Fruit fly (Drosophila melanogaster): ENCODE measurements around the gene Or67c.

dm6 chr3L:10258738-10259137, 14.2 kb upstream of the Or67c start:
- TF ChIP-seq CG11617 (GFP tag; optimal IDR thresholded peaks at IDR 0.05) (no peak), CG33017 (tag; optimal IDR thresholded peaks at IDR 0.05) (no peak), ovo (GFP tag; optimal IDR thresholded peaks at IDR 0.05) (no peak), toe (GFP tag; optimal IDR thresholded peaks at IDR 0.05) (no peak), CG5204 (GFP tag; optimal IDR thresholded peaks at IDR 0.05) (no peak), CG1620 (GFP tag; optimal IDR thresholded peaks at IDR 0.05) (no peak), CG12768 (GFP tag; optimal IDR thresholded peaks at IDR 0.05) (no peak), tj (GFP tag; optimal IDR thresholded peaks at IDR 0.05) (no peak), CG14711 (tag; optimal IDR thresholded peaks at IDR 0.05) (no peak), CG7101 (tag; optimal IDR thresholded peaks at IDR 0.05) (no peak), cic (GFP tag; optimal IDR thresholded peaks at IDR 0.05) (no peak)

Measured in whole organism, adult.